Fruit fly (Drosophila melanogaster): ENCODE measurements around the gene Lamtor4.

Lamtor4 gene

DNA sequence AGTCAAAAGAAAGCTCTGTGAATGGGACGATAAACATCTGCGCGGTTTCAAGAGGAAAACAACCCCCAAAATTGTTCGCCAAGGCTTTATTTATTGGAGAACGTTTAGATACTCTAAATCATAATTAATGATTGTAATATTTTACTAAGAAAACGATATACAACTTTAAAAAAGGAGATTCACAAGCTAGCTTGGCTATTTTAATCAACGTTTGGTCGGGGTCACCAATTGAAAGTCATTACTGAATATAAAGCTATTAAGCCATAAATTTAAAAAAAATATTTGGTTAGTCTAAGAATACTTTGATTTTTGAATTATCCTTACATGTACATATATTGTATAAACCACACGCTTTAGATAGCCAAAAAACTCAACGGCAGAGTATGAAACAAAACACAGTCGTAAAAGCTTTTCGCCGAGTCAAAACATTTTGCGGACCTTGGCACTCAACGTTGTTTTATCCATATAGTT lies 4.5 kb upstream of the Lamtor4 start, which contains the start of gene Fie (continued):
- TF ChIP-seq CG11294 (GFP tag; IDR thresholded peaks at IDR 0.05) (no peak), CG15336 (GFP tag; IDR thresholded peaks at IDR 0.05) (no peak; the same call in none of the 2 replicates), Eip78C (GFP tag) (peak; percentile 91), CG9139 (GFP tag; optimal IDR thresholded peaks at IDR 0.05) (no peak), net (GFP tag; optimal IDR thresholded peaks at IDR 0.05) (peak; percentile 49), Hr39 (GFP tag; optimal IDR thresholded peaks at IDR 0.05) (peak; percentile 46), Sox15 (GFP tag; optimal IDR thresholded peaks at IDR 0.05) (no peak), esn (GFP tag; optimal IDR thresholded peaks at IDR 0.05) (peak; percentile 62)

- no peak for TF ChIP-seq Sox15 (GFP tag; optimal IDR thresholded peaks at IDR 0.05)
- TF ChIP-seq topi (GFP tag; optimal IDR thresholded peaks at IDR 0.05): no peak
- no peak for TF ChIP-seq CG15336 (GFP tag; IDR thresholded peaks at IDR 0.05)
Observed at dm6 chr3L:3894413-3894812, 2.3 kb upstream of the Lamtor4 start.

DNA sequence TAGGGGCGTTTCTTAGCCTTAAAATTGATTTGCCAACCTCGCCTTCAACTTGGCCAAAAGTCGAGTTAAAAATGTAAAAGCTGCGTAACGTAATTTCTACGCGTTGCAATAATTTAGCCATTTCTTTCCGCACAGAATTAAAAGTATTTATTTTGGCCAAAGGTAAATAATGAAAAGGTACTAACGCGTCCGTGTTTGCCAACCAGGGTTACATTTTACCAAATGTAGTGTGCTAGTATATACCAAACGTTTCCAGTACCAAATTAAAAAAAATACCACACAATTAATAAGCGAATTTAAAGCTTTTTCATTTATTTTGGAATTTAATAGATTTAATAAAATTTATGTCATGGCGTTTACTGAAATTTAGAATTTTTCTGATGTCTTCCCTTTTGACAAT lies 2.3 kb downstream of the Lamtor4 start, which contains the start of gene Ccz1:
Ccz1 (minus strand) TSS at position 179 of the 400 bp plus-strand sequence.
- no peak for TF ChIP-seq Sox102F (GFP tag; optimal IDR thresholded peaks at IDR 0.05)
- no peak for TF ChIP-seq Blimp-1 (GFP tag; optimal IDR thresholded peaks at IDR 0.05)
- peak; percentile 16 for TF ChIP-seq Hr39 (GFP tag; optimal IDR thresholded peaks at IDR 0.05)
- peak; percentile 32 for TF ChIP-seq lz (GFP tag; optimal IDR thresholded peaks at IDR 0.05)
- peak; percentile 55 for TF ChIP-seq CG10631 (GFP tag; optimal IDR thresholded peaks at IDR 0.05)
- peak; percentile 20 for TF ChIP-seq vri (GFP tag; optimal IDR thresholded peaks at IDR 0.05)
- no peak for TF ChIP-seq CG8119 (GFP tag; IDR thresholded peaks at IDR 0.05)
- TF ChIP-seq CG8319 (GFP tag; optimal IDR thresholded peaks at IDR 0.05): no peak
- no peak for TF ChIP-seq Eip93F (GFP tag; optimal IDR thresholded peaks at IDR 0.05)
- no peak for TF ChIP-seq CG15336 (GFP tag; IDR thresholded peaks at IDR 0.05)
- TF ChIP-seq fd85E (GFP tag; optimal IDR thresholded peaks at IDR 0.05): no peak
- peak; percentile 26 for TF ChIP-seq OdsH (GFP tag; optimal IDR thresholded peaks at IDR 0.05)
- TF ChIP-seq Smox (GFP tag; optimal IDR thresholded peaks at IDR 0.05): peak; percentile 41
- peak; percentile 27 for TF ChIP-seq Met (GFP tag; optimal IDR thresholded peaks at IDR 0.05)
- TF ChIP-seq Eip75B (GFP tag; optimal IDR thresholded peaks at IDR 0.05): no peak
- no peak for TF ChIP-seq CG16779 (tag; optimal IDR thresholded peaks at IDR 0.05)
- no peak for TF ChIP-seq Hr4 (GFP tag; optimal IDR thresholded peaks at IDR 0.05)
- no peak for TF ChIP-seq CG11762 (GFP tag; optimal IDR thresholded peaks at IDR 0.05; ENCODE audit: insufficient read depth)
- no peak for TF ChIP-seq eg (GFP tag; IDR thresholded peaks at IDR 0.05)
- no peak for TF ChIP-seq fd59A (GFP tag; optimal IDR thresholded peaks at IDR 0.05)
- TF ChIP-seq dac (GFP tag; optimal IDR thresholded peaks at IDR 0.05): no peak
- TF ChIP-seq CG1621 (tag; optimal IDR thresholded peaks at IDR 0.05): no peak
- peak; percentile 44 for TF ChIP-seq CG31627 (GFP tag; optimal IDR thresholded peaks at IDR 0.05)
- peak; percentile 26 for TF ChIP-seq acj6 (GFP tag; optimal IDR thresholded peaks at IDR 0.05)
- no peak for TF ChIP-seq CG6808 (GFP tag; optimal IDR thresholded peaks at IDR 0.05)
- TF ChIP-seq CG8632 (GFP tag; optimal IDR thresholded peaks at IDR 0.05): no peak
- no peak for TF ChIP-seq CG32006 (GFP tag; optimal IDR thresholded peaks at IDR 0.05)
- no peak for TF ChIP-seq CG10669 (GFP tag; optimal IDR thresholded peaks at IDR 0.05)
- TF ChIP-seq cyc (GFP tag; optimal IDR thresholded peaks at IDR 0.05): peak; percentile 40
- no peak for TF ChIP-seq Ets21C (GFP tag; optimal IDR thresholded peaks at IDR 0.05)
- no peak for TF ChIP-seq ss (GFP tag; optimal IDR thresholded peaks at IDR 0.05)
- no peak for TF ChIP-seq spab (GFP tag; optimal IDR thresholded peaks at IDR 0.05)
- TF ChIP-seq Sox15 (GFP tag; optimal IDR thresholded peaks at IDR 0.05): no peak
- no peak for TF ChIP-seq dsx (GFP tag; optimal IDR thresholded peaks at IDR 0.05; ENCODE audit: poor library complexity, severe bottlenecking)
- no peak for TF ChIP-seq net (GFP tag; optimal IDR thresholded peaks at IDR 0.05)
- peak; percentile 57 for TF ChIP-seq esn (GFP tag; optimal IDR thresholded peaks at IDR 0.05)
- TF ChIP-seq Sox14 (GFP tag; optimal IDR thresholded peaks at IDR 0.05): peak; percentile 12
- no peak for TF ChIP-seq CG6792 (GFP tag; optimal IDR thresholded peaks at IDR 0.05)
- peak; percentile 74 for TF ChIP-seq Eip78C (GFP tag)
- TF ChIP-seq pdm3 (GFP tag; optimal IDR thresholded peaks at IDR 0.05): peak; percentile 46
- TF ChIP-seq Gug (GFP tag; IDR thresholded peaks at IDR 0.05): no peak
- no peak for TF ChIP-seq CG6163 (GFP tag; IDR thresholded peaks at IDR 0.05)
- no peak for TF ChIP-seq achi (GFP tag; optimal IDR thresholded peaks at IDR 0.05)
- TF ChIP-seq salr (GFP tag; optimal IDR thresholded peaks at IDR 0.05): no peak
